Worm (Caenorhabditis elegans) whole organism, L4 larva: ENCODE measurements around the gene H12D21.6.
A peak's percentile ranks its signal among the peaks of the same experiment; 100 is the strongest.

Experiments
- F49E8.2 ChIP-seq: sonication (generic microtip); optimal IDR thresholded peaks from 2 replicates; lab custom pipeline; 2016; ENCODE audit warnings: missing compliant biosample characterization, mild to moderate bottlenecking, missing genetic modification characterization, borderline replicate concordance
- R02D3.7 ChIP-seq: fragments of 150-350 bp; sonication (generic microtip); optimal IDR thresholded peaks from 3 replicates; lab custom pipeline; 2014; ENCODE audit warnings: missing biosample characterization, missing genetic modification characterization
- T20F7.1 ChIP-seq: fragments of 200-800 bp; sonication (Bioruptor generic); optimal IDR thresholded peaks from 2 replicates; lab custom pipeline; 2018; ENCODE audit warnings: mild to moderate bottlenecking, missing genetic modification characterization, missing compliant biosample characterization
- Y48G9A.11 ChIP-seq: fragments of 200-800 bp; sonication (Bioruptor generic); IDR thresholded peaks from 2 replicates; pipeline ENCODE4 v1.3.6; 2022; ENCODE audit warnings: missing genetic modification reagents, missing genetic modification characterization, missing compliant biosample characterization
- ZK337.2 ChIP-seq: fragments of 200-800 bp; sonication (Bioruptor generic); IDR thresholded peaks from 2 replicates; pipeline ENCODE4 v1.3.6; 2022; ENCODE audit warnings: missing genetic modification reagents, missing genetic modification characterization, missing compliant biosample characterization
- ZK546.5 ChIP-seq, 2 experiments: sonication (generic microtip); optimal IDR thresholded peaks; 2 replicates each; lab custom pipeline; 2017; ENCODE audit warnings: missing biosample characterization in 2 of 2, missing genetic modification characterization in 2 of 2
- ama-1 ChIP-seq: fragments of 150-350 bp; optimal IDR thresholded peaks from 2 replicates; lab custom pipeline; 2014; ENCODE audit warnings: inconsistent platforms, mixed read lengths
- arid-1 ChIP-seq: fragments of 200-800 bp; sonication (Bioruptor generic); conservative IDR thresholded peaks from 2 replicates; pipeline ENCODE4 v1.3.6; 2022; ENCODE audit warnings: missing genetic modification reagents, missing genetic modification characterization, missing compliant biosample characterization
- attf-4 ChIP-seq: sonication (generic microtip); optimal IDR thresholded peaks from 3 replicates; lab custom pipeline; 2017; ENCODE audit warnings: missing biosample characterization, missing genetic modification characterization
- ceh-20 ChIP-seq: fragments of 200-800 bp; sonication (Bioruptor generic); IDR thresholded peaks from 2 replicates; pipeline ENCODE4 v1.3.6; 2022; ENCODE audit warnings: missing genetic modification reagents, missing genetic modification characterization, missing compliant biosample characterization
- ceh-28 ChIP-seq: fragments of 150-350 bp; optimal IDR thresholded peaks from 2 replicates; lab custom pipeline; 2014; ENCODE audit warnings: missing biosample characterization, missing genetic modification reagents, missing genetic modification characterization
- ceh-32 ChIP-seq: sonication (generic microtip); optimal IDR thresholded peaks from 2 replicates; lab custom pipeline; 2016; ENCODE audit warnings: mild to moderate bottlenecking, missing genetic modification characterization, missing compliant biosample characterization; ENCODE audit not compliant: poor library complexity
- ceh-44 ChIP-seq: fragments of 200-800 bp; sonication (Bioruptor generic); IDR thresholded peaks from 2 replicates; pipeline ENCODE4 v1.3.6; 2022; ENCODE audit warnings: missing genetic modification reagents, missing genetic modification characterization, missing compliant biosample characterization
- dmd-8 ChIP-seq: fragments of 200-800 bp; sonication (Bioruptor generic); IDR thresholded peaks from 2 replicates; pipeline ENCODE4 v1.3.6; 2022; ENCODE audit warnings: missing genetic modification characterization, missing compliant biosample characterization
- dmd-9 ChIP-seq: fragments of 200-800 bp; sonication (Bioruptor generic); IDR thresholded peaks from 2 replicates; pipeline ENCODE4 v1.3.6; 2022; ENCODE audit warnings: missing genetic modification reagents, missing genetic modification characterization, missing compliant biosample characterization
- duxl-1 ChIP-seq: sonication (generic microtip); optimal IDR thresholded peaks from 2 replicates; lab custom pipeline; 2016; ENCODE audit warnings: mild to moderate bottlenecking, missing genetic modification characterization, moderate library complexity, missing compliant biosample characterization; ENCODE audit not compliant: poor library complexity
- egl-43 ChIP-seq: fragments of 200-800 bp; sonication (Bioruptor generic); IDR thresholded peaks from 2 replicates; pipeline ENCODE4 v1.3.6; 2022; ENCODE audit warnings: missing genetic modification reagents, missing genetic modification characterization, missing compliant biosample characterization
- hlh-11 ChIP-seq: fragments of 200-800 bp; sonication (Bioruptor generic); optimal IDR thresholded peaks from 2 replicates; lab custom pipeline; 2018; ENCODE audit warnings: mild to moderate bottlenecking, missing genetic modification characterization, missing compliant biosample characterization
- hlh-30 ChIP-seq: sonication (generic microtip); optimal IDR thresholded peaks from 2 replicates; lab custom pipeline; 2017; ENCODE audit warnings: antibody characterized with exemption, mild to moderate bottlenecking, missing genetic modification characterization, missing compliant biosample characterization; ENCODE audit not compliant: insufficient read depth
- hmg-1.1 ChIP-seq: fragments of 200-800 bp; sonication (Bioruptor generic); IDR thresholded peaks from 2 replicates; pipeline ENCODE4 v1.3.6; 2022; ENCODE audit warnings: missing genetic modification reagents, missing genetic modification characterization, missing compliant biosample characterization
- lin-15B ChIP-seq: fragments of 150-350 bp; sonication (generic microtip); optimal IDR thresholded peaks from 3 replicates; lab custom pipeline; 2014; ENCODE audit warnings: missing biosample characterization, missing genetic modification characterization
- lin-29 ChIP-seq: fragments of 200-800 bp; sonication (Bioruptor generic); IDR thresholded peaks from 2 replicates; pipeline ENCODE4 v1.3.6; 2022; ENCODE audit warnings: missing genetic modification reagents, missing genetic modification characterization, missing compliant biosample characterization
- lsy-2 ChIP-seq, 2 experiments: fragments of 150-350 bp in 1 of 2; sonication (generic microtip) in 1 of 2; optimal IDR thresholded peaks; 2 replicates each; lab custom pipeline; 2014 to 2017; ENCODE audit warnings: missing biosample characterization in 2 of 2, missing genetic modification characterization in 2 of 2
- madf-9 ChIP-seq: fragments of 200-800 bp; sonication (Bioruptor generic); conservative IDR thresholded peaks from 2 replicates; pipeline ENCODE4 v1.3.6; 2022; ENCODE audit warnings: missing genetic modification reagents, missing genetic modification characterization, missing compliant biosample characterization
- mdl-1 ChIP-seq, 2 experiments: fragments of 150-350 bp in 1 of 2; sonication (generic microtip) in 1 of 2; optimal IDR thresholded peaks; 2 replicates each; lab custom pipeline; 2014 to 2017; ENCODE audit warnings: missing biosample characterization in 2 of 2, missing genetic modification characterization in 2 of 2
- mes-2 ChIP-seq: sonication (generic microtip); optimal IDR thresholded peaks from 2 replicates; lab custom pipeline; 2016; ENCODE audit warnings: missing genotype, mild to moderate bottlenecking, missing genetic modification characterization, missing compliant biosample characterization; ENCODE audit not compliant: poor library complexity, severe bottlenecking
- nhr-11 ChIP-seq: fragments of 150-350 bp; optimal IDR thresholded peaks from 2 replicates; lab custom pipeline; 2014; ENCODE audit warnings: missing biosample characterization, missing genetic modification characterization
- nhr-111 ChIP-seq: fragments of 200-800 bp; sonication (Bioruptor generic); optimal IDR thresholded peaks from 2 replicates; lab custom pipeline; 2018; ENCODE audit warnings: mild to moderate bottlenecking, missing genetic modification characterization, missing compliant biosample characterization
- nhr-6 ChIP-seq: fragments of 150-350 bp; optimal IDR thresholded peaks from 2 replicates; lab custom pipeline; 2014; ENCODE audit warnings: missing biosample characterization, missing genetic modification characterization
- nhr-76 ChIP-seq: fragments of 150-350 bp; optimal IDR thresholded peaks from 2 replicates; lab custom pipeline; 2014; ENCODE audit warnings: missing biosample characterization, missing genetic modification characterization
- rbr-2 ChIP-seq: sonication (generic microtip); optimal IDR thresholded peaks from 2 replicates; lab custom pipeline; 2016; ENCODE audit warnings: missing genotype, missing genetic modification characterization, missing compliant biosample characterization
- sdz-12 ChIP-seq: fragments of 200-800 bp; sonication (Bioruptor generic); optimal IDR thresholded peaks from 2 replicates; lab custom pipeline; 2018; ENCODE audit warnings: mild to moderate bottlenecking, missing genetic modification characterization, missing compliant biosample characterization
- set-16 ChIP-seq: fragments of 200-800 bp; sonication (Bioruptor generic); IDR thresholded peaks from 2 replicates; pipeline ENCODE4 v1.3.6; 2022; ENCODE audit warnings: missing genetic modification reagents, missing genetic modification characterization, missing compliant biosample characterization
- snpc-4 ChIP-seq: fragments of 150-350 bp; optimal IDR thresholded peaks from 2 replicates; lab custom pipeline; 2014; ENCODE audit warnings: missing biosample characterization, missing genetic modification characterization
- spr-3 ChIP-seq: fragments of 200-800 bp; sonication (Bioruptor generic); optimal IDR thresholded peaks from 2 replicates; lab custom pipeline; 2018; ENCODE audit warnings: mild to moderate bottlenecking, missing genetic modification characterization, missing compliant biosample characterization
- tra-1 ChIP-seq: fragments of 200-800 bp; sonication (Bioruptor generic); IDR thresholded peaks from 2 replicates; pipeline ENCODE4 v1.3.6; 2022; ENCODE audit warnings: missing genetic modification reagents, missing genetic modification characterization, missing compliant biosample characterization
- unc-62 ChIP-seq, 3 experiments: fragments of 150-350 bp in 1 of 3; sonication (generic microtip); optimal IDR thresholded peaks in 2 of 3; peaks in 1 of 3; 1 replicate in 1 of 3; 2 replicates in 2 of 3; lab custom pipeline; 2014 to 2017; ENCODE audit warnings: missing biosample characterization in 3 of 3, missing genetic modification characterization in 3 of 3, missing genetic modification reagents in 3 of 3, missing genotype in 1 of 3
- vab-7 ChIP-seq: fragments of 200-800 bp; sonication (Bioruptor generic); IDR thresholded peaks from 2 replicates; pipeline ENCODE4 v1.3.6; 2022; ENCODE audit warnings: missing genetic modification reagents, missing genetic modification characterization, missing compliant biosample characterization
- zag-1 ChIP-seq: fragments of 150-350 bp; optimal IDR thresholded peaks from 2 replicates; lab custom pipeline; 2014; ENCODE audit warnings: missing biosample characterization, missing genetic modification characterization
- zfp-3 ChIP-seq: fragments of 200-800 bp; sonication (Bioruptor generic); conservative IDR thresholded peaks from 2 replicates; pipeline ENCODE4 v1.3.6; 2022; ENCODE audit warnings: missing genetic modification reagents, missing genetic modification characterization, missing compliant biosample characterization
- zip-2 ChIP-seq: fragments of 150-350 bp; optimal IDR thresholded peaks from 2 replicates; lab custom pipeline; 2014; ENCODE audit warnings: missing biosample characterization, missing genetic modification characterization

Gene H12D21.6

DNA sequence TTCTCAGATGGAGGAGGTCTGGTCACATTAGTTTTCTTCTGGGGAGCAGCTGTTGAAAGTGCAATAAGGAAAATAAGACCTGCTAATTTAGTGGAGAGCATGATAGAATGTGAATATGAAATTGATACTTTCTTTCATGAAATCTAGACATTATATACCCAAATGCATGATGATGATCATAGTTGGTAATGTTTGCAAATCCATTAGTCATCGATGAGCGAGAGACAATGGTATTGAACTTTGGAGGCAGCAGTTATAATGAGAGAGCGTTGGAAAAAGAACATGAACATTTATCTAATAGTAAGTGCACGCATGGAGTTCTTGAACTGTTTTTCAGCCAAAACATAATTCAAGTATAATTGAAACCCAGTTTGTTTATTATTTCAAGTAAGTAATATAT is at the start of gene H12D21.6:
H12D21.6 (minus strand) TSS at position 101 of the 400 bp plus-strand sequence.
- TF ChIP-seq nhr-6, result peak; percentile 9
- TF ChIP-seq sdz-12 (GFP tag; lab: Kevin White, UChicago), result no peak

DNA sequence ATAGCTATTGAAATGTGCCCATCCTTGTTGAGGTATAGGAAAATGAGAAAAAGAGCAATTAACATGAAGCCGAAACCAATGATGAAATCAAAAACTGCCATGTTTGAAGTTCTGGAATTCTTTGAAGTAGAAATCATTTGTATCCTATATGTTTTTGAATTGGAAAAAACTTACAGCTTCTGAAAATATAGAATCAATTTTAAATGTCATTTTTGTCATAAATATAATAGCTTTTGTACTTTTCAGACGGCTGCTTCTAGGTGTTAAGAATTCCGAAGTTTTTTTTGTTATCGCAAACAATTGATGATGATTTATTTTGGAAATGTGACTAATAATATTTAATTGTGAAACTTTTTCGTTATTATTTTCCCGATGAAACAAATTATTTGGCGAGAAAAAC is 49.4 kb upstream of the H12D21.6 start, which contains the start of gene C30G7.4:
C30G7.4 (minus strand) TSS at position 101 of the 400 bp plus-strand sequence.
- TF ChIP-seq Y48G9A.11 (GFP tag; lab: Robert Waterston, UW) (no peak), hmg-1.1 (GFP tag; lab: Robert Waterston, UW) (no peak), lin-29 (GFP tag; lab: Robert Waterston, UW) (no peak), vab-7 (GFP tag; lab: Robert Waterston, UW) (no peak), rbr-2 (tag; lab: Kevin White, UChicago) (no peak), hlh-11 (tag; lab: Kevin White, UChicago) (no peak), lsy-2 (tag; optimal IDR thresholded peaks at IDR 0.05; lab: Kevin White, UChicago) (no peak), attf-4 (no peak), lin-15B (tag; lab: Kevin White, UChicago) (no peak), ZK337.2 (GFP tag; lab: Robert Waterston, UW) (no peak), ceh-32 (tag; lab: Kevin White, UChicago) (no peak), R02D3.7 (tag; lab: Kevin White, UChicago) (no peak), arid-1 (GFP tag; lab: Robert Waterston, UW) (no peak), ceh-20 (GFP tag; lab: Robert Waterston, UW) (no peak), spr-3 (no peak), zip-2 (no peak), dmd-9 (GFP tag; lab: Robert Waterston, UW) (no peak)

DNA sequence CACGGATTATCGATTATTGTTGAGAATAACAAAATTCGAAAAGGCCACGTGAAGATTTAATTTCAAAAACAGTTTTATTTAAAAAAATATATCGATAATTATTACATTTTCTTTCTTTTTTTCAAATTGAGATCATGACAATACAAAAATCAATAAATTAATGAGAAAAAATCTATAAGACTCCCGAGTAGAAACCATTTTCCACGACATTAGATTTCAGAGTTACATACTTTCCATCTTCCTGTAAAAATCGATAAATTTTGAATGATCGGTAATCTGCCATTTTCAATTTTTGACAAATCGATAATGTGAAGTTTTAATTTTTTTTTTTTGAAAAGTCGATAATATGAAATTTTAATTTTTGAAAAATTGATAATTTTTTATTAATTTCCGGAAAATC is 48.1 kb upstream of the H12D21.6 start, which contains the start of gene C30G7.3:
C30G7.3 (minus strand) TSS at position 8 of the 400 bp plus-strand sequence.
- TF ChIP-seq ceh-28 (tag; lab: Kevin White, UChicago), result peak; percentile 51
- TF ChIP-seq F49E8.2 (tag; lab: Kevin White, UChicago), result no peak

DNA sequence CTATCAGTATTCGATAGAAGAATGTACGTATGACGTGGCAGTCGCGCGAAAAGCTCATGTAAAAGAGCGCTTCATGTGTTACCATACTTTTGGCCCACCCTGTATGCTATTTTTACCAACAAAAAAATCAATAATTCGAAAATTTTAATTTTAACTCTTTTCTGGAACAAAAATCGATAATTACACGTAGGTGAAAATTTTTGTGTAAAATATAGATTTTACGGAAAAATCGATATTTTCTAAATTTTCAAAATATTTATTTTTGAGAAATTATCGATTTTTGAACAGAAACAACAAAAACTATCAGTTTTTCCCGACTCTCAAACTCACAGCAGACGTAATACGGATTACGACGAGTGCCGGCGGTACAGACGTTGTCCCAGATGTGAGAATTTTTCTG is 47.5 kb upstream of the H12D21.6 start:
- no peak for TF ChIP-seq zfp-3 (GFP tag; lab: Robert Waterston, UW)
- TF ChIP-seq ceh-28 (tag; lab: Kevin White, UChicago), result peak; percentile 53
- no peak for TF ChIP-seq lin-29 (GFP tag; lab: Robert Waterston, UW)
- no peak for TF ChIP-seq set-16 (GFP tag; lab: Robert Waterston, UW)
- TF ChIP-seq nhr-11 (tag; lab: Kevin White, UChicago), result no peak
- TF ChIP-seq ceh-44, result no peak
- TF ChIP-seq T20F7.1, result no peak

DNA sequence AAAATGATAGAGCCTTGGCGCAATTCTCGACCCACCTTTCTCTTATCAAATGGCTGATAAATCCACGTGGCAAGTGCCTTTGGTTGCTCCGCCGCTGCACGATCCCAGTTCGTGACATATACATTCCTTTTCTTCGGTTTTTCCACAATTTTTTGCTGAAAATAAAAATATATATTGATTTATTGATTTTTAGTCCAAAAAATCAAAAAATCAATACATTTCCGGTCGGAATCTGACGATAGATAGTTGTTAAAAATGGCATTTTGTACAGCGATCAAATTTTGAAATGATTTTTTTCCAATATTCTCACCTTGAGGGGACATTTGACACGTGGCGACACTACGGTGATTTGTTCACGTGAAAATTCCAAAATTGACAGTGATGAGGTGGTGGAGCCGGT is 46.1 kb upstream of the H12D21.6 start:
- TF ChIP-seq ZK337.2 (GFP tag; lab: Robert Waterston, UW) (no peak), madf-9 (GFP tag; lab: Robert Waterston, UW) (no peak), snpc-4 (tag; lab: Kevin White, UChicago) (no peak), ceh-28 (tag; lab: Kevin White, UChicago) (peak; percentile 86), unc-62 (GFP tag; optimal IDR thresholded peaks at IDR 0.05 in 1 of 2; lab: Kevin White, UChicago) (no peak), unc-62 (tag; optimal IDR thresholded peaks at IDR 0.05; lab: Kevin White, UChicago) (no peak)

DNA sequence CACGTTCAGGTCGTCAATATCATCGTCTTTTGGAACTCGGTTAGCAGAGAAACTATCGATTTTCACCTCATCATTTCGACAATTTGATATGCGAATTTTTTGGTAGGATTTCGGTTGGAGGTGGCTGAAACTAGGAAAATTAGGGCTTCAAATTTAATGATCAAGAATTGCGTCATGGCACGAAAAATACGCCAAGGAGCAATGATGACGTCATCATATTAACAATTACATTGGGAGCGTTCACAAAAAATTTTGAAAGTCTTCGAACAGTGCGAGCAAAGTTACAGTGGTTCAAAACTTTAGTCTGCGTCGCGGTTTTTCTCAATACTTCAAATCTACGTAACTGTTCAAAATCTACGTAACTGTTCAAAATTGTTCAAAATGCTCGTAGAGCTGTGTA is 45.3 kb upstream of the H12D21.6 start:
- TF ChIP-seq duxl-1 (tag; lab: Kevin White, UChicago) (no peak), hmg-1.1 (GFP tag; lab: Robert Waterston, UW) (no peak), zag-1 (tag; lab: Kevin White, UChicago) (no peak), egl-43 (no peak), nhr-111 (no peak), ama-1 (lab: Kevin White, UChicago) (no peak), nhr-6 (no peak), dmd-8 (GFP tag; lab: Robert Waterston, UW) (no peak), ZK546.5 (tag; optimal IDR thresholded peaks at IDR 0.05; lab: Kevin White, UChicago) (no peak), nhr-76 (no peak), hlh-30 (tag; lab: Kevin White, UChicago) (no peak), mes-2 (no peak), tra-1 (GFP tag; lab: Robert Waterston, UW) (no peak), mdl-1 (tag; optimal IDR thresholded peaks at IDR 0.05; lab: Kevin White, UChicago) (no peak)
- TF ChIP-seq, all 104 proteins: peak for 0
